Worm (Caenorhabditis elegans): ENCODE measurements around the gene Y82E9BR.14.

DNA sequence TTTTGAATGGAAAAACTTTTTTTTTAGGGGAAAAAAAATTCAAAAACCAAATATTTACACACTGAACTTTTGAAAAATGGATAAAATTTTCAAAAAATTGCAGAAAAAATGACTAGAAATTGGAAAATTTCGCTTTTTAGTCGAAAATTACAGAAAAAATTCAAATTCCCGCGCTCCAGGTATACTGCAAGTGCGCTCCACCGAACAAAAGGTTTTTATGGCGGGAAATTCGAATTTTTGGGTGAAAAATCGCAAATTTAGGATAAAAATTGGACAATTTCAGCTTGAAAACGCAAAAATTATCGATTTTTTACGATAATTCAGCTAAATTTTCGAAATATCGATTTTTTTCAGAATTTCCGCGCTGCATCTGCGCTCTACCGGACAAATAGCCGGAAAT is 15.4 kb upstream of the Y82E9BR.14 start:
- no peak for TF ChIP-seq sdc-2 (tag; optimal IDR thresholded peaks at IDR 0.05)
- TF ChIP-seq ceh-9 (tag; optimal IDR thresholded peaks at IDR 0.05) = no peak
- no peak for TF ChIP-seq eyg-1 (tag; optimal IDR thresholded peaks at IDR 0.05)
- no peak for TF ChIP-seq sox-2 (GFP tag; IDR thresholded peaks at IDR 0.05)
- TF ChIP-seq sox-4 (tag; optimal IDR thresholded peaks at IDR 0.05) = no peak
- TF ChIP-seq elt-2 (tag; optimal IDR thresholded peaks at IDR 0.05) = no peak
- TF ChIP-seq unc-42 (tag; optimal IDR thresholded peaks at IDR 0.05) = no peak
- no peak for TF ChIP-seq fax-1 (tag; optimal IDR thresholded peaks at IDR 0.05)
